Worm (Caenorhabditis elegans) whole organism, L3 larva: ENCODE results near the gene zhit-1.

Source experiments
- ZK546.5 ChIP-seq: sonication (generic microtip); optimal IDR thresholded peaks from 2 replicates; lab custom pipeline; 2017; ENCODE audit warnings: missing biosample characterization, missing genetic modification characterization
- aly-2 ChIP-seq: fragments of 150-350 bp; optimal IDR thresholded peaks from 2 replicates; lab custom pipeline; 2014; ENCODE audit warnings: missing biosample characterization, missing genetic modification characterization
- ceh-82 ChIP-seq: fragments of 150-350 bp; optimal IDR thresholded peaks from 2 replicates; lab custom pipeline; 2014; ENCODE audit warnings: missing biosample characterization, missing genetic modification characterization
- elt-2 ChIP-seq: sonication (generic microtip); optimal IDR thresholded peaks from 2 replicates; lab custom pipeline; 2016; ENCODE audit warnings: missing genetic modification reagents, mild to moderate bottlenecking, missing genetic modification characterization, missing compliant biosample characterization
- nfya-1 ChIP-seq: sonication (generic microtip); optimal IDR thresholded peaks from 2 replicates; lab custom pipeline; 2017; ENCODE audit warnings: missing genetic modification characterization, mild to moderate bottlenecking, missing compliant biosample characterization, antibody characterized with exemption, moderate library complexity; ENCODE audit not compliant: insufficient read depth
- nhr-11 ChIP-seq: fragments of 150-350 bp; optimal IDR thresholded peaks from 2 replicates; lab custom pipeline; 2014; ENCODE audit warnings: missing biosample characterization, missing genetic modification characterization
- nhr-28 ChIP-seq: fragments of 150-350 bp; optimal IDR thresholded peaks from 2 replicates; lab custom pipeline; 2014; ENCODE audit warnings: missing biosample characterization, missing genetic modification characterization
- snpc-4 ChIP-seq: fragments of 150-350 bp; optimal IDR thresholded peaks from 2 replicates; lab custom pipeline; 2014; ENCODE audit warnings: missing biosample characterization, missing genetic modification characterization

- no peak for TF ChIP-seq ZK546.5 (tag; lab: Kevin White, UChicago)
- no peak for TF ChIP-seq nhr-28 (tag; lab: Kevin White, UChicago)
- TF ChIP-seq aly-2 = no peak
- TF ChIP-seq nhr-11 (tag; lab: Kevin White, UChicago) = no peak
- no peak for TF ChIP-seq ceh-82 (tag; lab: Kevin White, UChicago)
- no peak for TF ChIP-seq nfya-1 (tag; lab: Kevin White, UChicago)
- TF ChIP-seq elt-2 (tag; lab: Kevin White, UChicago) = no peak
- TF ChIP-seq snpc-4 (tag; lab: Kevin White, UChicago) = no peak
Measured at ce11 chrV:5591887-5592286, 4.5 kb downstream of the zhit-1 start.
